Fruit fly (Drosophila melanogaster): Measurements from ENCODE around the gene CG31517.
A peak's percentile ranks its signal among the peaks of the same experiment; 100 is the strongest.

The CG31517 gene

dm6 chr3R:13978078-13978559 lies 29.9 kb downstream of the CG31517 start (continued):
- TF ChIP-seq sd (tag; optimal IDR thresholded peaks at IDR 0.05) (peak; percentile 26), CG6689 (GFP tag; IDR thresholded peaks at IDR 0.05) (no peak), CG17802 (tag; optimal IDR thresholded peaks at IDR 0.05) (no peak), Blimp-1 (GFP tag; optimal IDR thresholded peaks at IDR 0.05) (peak; percentile 14), ATbp (GFP tag; optimal IDR thresholded peaks at IDR 0.05) (no peak), CG30431 (GFP tag; optimal IDR thresholded peaks at IDR 0.05) (no peak), CG4282 (GFP tag; optimal IDR thresholded peaks at IDR 0.05) (no peak), cas (GFP tag; IDR thresholded peaks at IDR 0.05) (no peak), sna (GFP tag; IDR thresholded peaks at IDR 0.05; ENCODE audit: partially characterized antibody) (0 out of 2 replicates have a peak, but pooled peaks have one; percentile 35), CG16815 (GFP tag; optimal IDR thresholded peaks at IDR 0.05) (no peak), C15 (GFP tag; IDR thresholded peaks at IDR 0.05) (no peak), CG9727 (GFP tag; optimal IDR thresholded peaks at IDR 0.05) (no peak), dati (GFP tag; IDR thresholded peaks at IDR 0.05) (no peak), lab (GFP tag; optimal IDR thresholded peaks at IDR 0.05) (peak; percentile 10)

dm6 chr3R:13980956-13981355 lies 32.7 kb downstream of the CG31517 start:
- TF ChIP-seq Elba2 (GFP tag; optimal IDR thresholded peaks at IDR 0.05), result peak; percentile 84
- TF ChIP-seq insv (GFP tag; optimal IDR thresholded peaks at IDR 0.05), result peak in 1 of 2 experiments; percentile 80
- no peak for TF ChIP-seq bsh (GFP tag; optimal IDR thresholded peaks at IDR 0.05)
- no peak for TF ChIP-seq al (GFP tag; IDR thresholded peaks at IDR 0.05)

- no peak for TF ChIP-seq CG10274 (GFP tag; optimal IDR thresholded peaks at IDR 0.05)
- no peak for TF ChIP-seq BtbVII (GFP tag; optimal IDR thresholded peaks at IDR 0.05)
- TF ChIP-seq CG10565 (GFP tag; optimal IDR thresholded peaks at IDR 0.05), result no peak
- TF ChIP-seq CG13894 (tag; optimal IDR thresholded peaks at IDR 0.05), result no peak
- no peak for TF ChIP-seq CG2116 (GFP tag; optimal IDR thresholded peaks at IDR 0.05)
- TF ChIP-seq ci (GFP tag; IDR thresholded peaks at IDR 0.05), result 0 out of 3 replicates have a peak, but pooled peaks have one; percentile 5
- no peak for TF ChIP-seq CG16815 (GFP tag; optimal IDR thresholded peaks at IDR 0.05)
- TF ChIP-seq Awh (GFP tag; IDR thresholded peaks at IDR 0.05), result no peak
- no peak for TF ChIP-seq dmrt11E (tag; optimal IDR thresholded peaks at IDR 0.05)
- TF ChIP-seq Hr78 (GFP tag; optimal IDR thresholded peaks at IDR 0.05), result no peak
- no peak for TF ChIP-seq ash1 (GFP tag; optimal IDR thresholded peaks at IDR 0.05)
- TF ChIP-seq eve (GFP tag; optimal IDR thresholded peaks at IDR 0.05), result no peak
- peak in 1 of 2 experiments; percentile 90 for TF ChIP-seq Dfd (GFP tag; optimal IDR thresholded peaks at IDR 0.05)
- TF ChIP-seq CG5245 (GFP tag; optimal IDR thresholded peaks at IDR 0.05), result no peak
- TF ChIP-seq PHDP (tag; optimal IDR thresholded peaks at IDR 0.05), result no peak
- TF ChIP-seq CTCF (GFP tag; optimal IDR thresholded peaks at IDR 0.05), result no peak
- TF ChIP-seq Ets65A (GFP tag), result peak; percentile 79
These were observed 33.4 kb downstream of the CG31517 start for dm6 chr3R:13981584-13981983.

- no peak for TF ChIP-seq lov (optimal IDR thresholded peaks at IDR 0.05)
- TF ChIP-seq lov (GFP tag; IDR thresholded peaks at IDR 0.05), result peak; percentile 75; the same call in 1 of the 3 replicates
- TF ChIP-seq CG8478 (optimal IDR thresholded peaks at IDR 0.05), result no peak
- peak; percentile 73 for TF ChIP-seq CG11504 (tag; optimal IDR thresholded peaks at IDR 0.05)
- TF ChIP-seq chm (GFP tag; IDR thresholded peaks at IDR 0.05), result peak; percentile 63
- 0 out of 3 replicates have a peak, but pooled peaks have one; percentile 45 for TF ChIP-seq ci (GFP tag; IDR thresholded peaks at IDR 0.05)
- TF ChIP-seq klu (GFP tag; IDR thresholded peaks at IDR 0.05), result 0 out of 2 replicates have a peak, but pooled peaks have one; percentile 30
- 0 out of 3 replicates have a peak, but pooled peaks have one; percentile 14 for TF ChIP-seq otp (GFP tag; IDR thresholded peaks at IDR 0.05)
- TF ChIP-seq org-1 (GFP tag; optimal IDR thresholded peaks at IDR 0.05), result no peak
- no peak for TF ChIP-seq Dp (GFP tag; optimal IDR thresholded peaks at IDR 0.05)
- no peak for TF ChIP-seq nom (GFP tag; optimal IDR thresholded peaks at IDR 0.05)
- TF ChIP-seq ro (GFP tag; IDR thresholded peaks at IDR 0.05), result no peak
- TF ChIP-seq chn (GFP tag; optimal IDR thresholded peaks at IDR 0.05), result no peak
- TF ChIP-seq Drgx (GFP tag; IDR thresholded peaks at IDR 0.05), result 0 out of 2 replicates have a peak, but pooled peaks have one; percentile 24
- no peak for TF ChIP-seq phol (tag; optimal IDR thresholded peaks at IDR 0.05)
These were observed 34.2 kb downstream of the CG31517 start for dm6 chr3R:13982298-13982846.

Measured in whole organism, embryonic.